Worm (Caenorhabditis elegans) whole organism, L4 larva: ENCODE results near the gene R09H3.2.
A peak's percentile ranks its signal among the peaks of the same experiment; 100 is the strongest.

ENCODE experiments used
- F26F4.8 ChIP-seq: fragments of 200-800 bp; sonication (Bioruptor generic); conservative IDR thresholded peaks from 2 replicates; pipeline ENCODE4 v1.3.6; 2022; ENCODE audit warnings: missing genetic modification characterization, missing compliant biosample characterization
- R02D3.7 ChIP-seq: fragments of 150-350 bp; sonication (generic microtip); optimal IDR thresholded peaks from 3 replicates; lab custom pipeline; 2014; ENCODE audit warnings: missing biosample characterization, missing genetic modification characterization
- Y75B8A.6 ChIP-seq: fragments of 200-800 bp; sonication (Bioruptor generic); IDR thresholded peaks from 2 replicates; pipeline ENCODE4 v1.3.6; 2022; ENCODE audit warnings: missing genetic modification reagents, missing genetic modification characterization, missing compliant biosample characterization
- aha-1 ChIP-seq: fragments of 150-350 bp; peaks from one replicate; lab custom pipeline; 2014; ENCODE audit warnings: missing biosample characterization, missing genetic modification characterization
- attf-4 ChIP-seq: sonication (generic microtip); optimal IDR thresholded peaks from 3 replicates; lab custom pipeline; 2017; ENCODE audit warnings: missing biosample characterization, missing genetic modification characterization
- ceh-32 ChIP-seq: sonication (generic microtip); optimal IDR thresholded peaks from 2 replicates; lab custom pipeline; 2016; ENCODE audit warnings: mild to moderate bottlenecking, missing genetic modification characterization, missing compliant biosample characterization; ENCODE audit not compliant: poor library complexity
- ceh-62 ChIP-seq: sonication (generic microtip); optimal IDR thresholded peaks from 2 replicates; lab custom pipeline; 2017; ENCODE audit warnings: missing biosample characterization, missing genetic modification characterization
- ceh-82 ChIP-seq: sonication (generic microtip); optimal IDR thresholded peaks from 2 replicates; lab custom pipeline; 2017; ENCODE audit warnings: missing biosample characterization, missing genetic modification characterization
- ctbp-1 ChIP-seq: fragments of 200-800 bp; sonication (Bioruptor generic); IDR thresholded peaks from 2 replicates; pipeline ENCODE4 v1.3.6; 2022; ENCODE audit warnings: missing genetic modification reagents, missing genetic modification characterization, missing compliant biosample characterization
- daf-16 ChIP-seq, 3 experiments: sonication (generic microtip); optimal IDR thresholded peaks; 2 replicates each; lab custom pipeline; 2016 to 2017; ENCODE audit warnings: missing genetic modification characterization in 3 of 3, missing genetic modification reagents in 3 of 3, mild to moderate bottlenecking in 2 of 3, missing compliant biosample characterization in 2 of 3, missing biosample characterization in 1 of 3, moderate library complexity in 1 of 3
- gei-8 ChIP-seq: fragments of 200-800 bp; sonication (Bioruptor generic); optimal IDR thresholded peaks from 2 replicates; lab custom pipeline; 2018; ENCODE audit warnings: mild to moderate bottlenecking, missing genetic modification characterization, missing compliant biosample characterization
- hif-1 ChIP-seq, 2 experiments: sonication (generic microtip); optimal IDR thresholded peaks; 2 replicates each; lab custom pipeline; 2016 to 2017; ENCODE audit warnings: missing compliant biosample characterization in 2 of 2, missing genetic modification characterization in 2 of 2, missing genetic modification reagents in 2 of 2, missing genotype in 2 of 2, mild to moderate bottlenecking in 1 of 2
- hlh-11 ChIP-seq: fragments of 200-800 bp; sonication (Bioruptor generic); optimal IDR thresholded peaks from 2 replicates; lab custom pipeline; 2018; ENCODE audit warnings: mild to moderate bottlenecking, missing genetic modification characterization, missing compliant biosample characterization
- lim-7 ChIP-seq: fragments of 200-800 bp; sonication (Bioruptor generic); IDR thresholded peaks from 2 replicates; pipeline ENCODE4 v1.3.6; 2022; ENCODE audit warnings: missing genetic modification characterization, missing compliant biosample characterization
- mdl-1 ChIP-seq, 2 experiments: fragments of 150-350 bp in 1 of 2; sonication (generic microtip) in 1 of 2; optimal IDR thresholded peaks; 2 replicates each; lab custom pipeline; 2014 to 2017; ENCODE audit warnings: missing biosample characterization in 2 of 2, missing genetic modification characterization in 2 of 2
- mes-2 ChIP-seq: sonication (generic microtip); optimal IDR thresholded peaks from 2 replicates; lab custom pipeline; 2016; ENCODE audit warnings: missing genotype, mild to moderate bottlenecking, missing genetic modification characterization, missing compliant biosample characterization; ENCODE audit not compliant: poor library complexity, severe bottlenecking
- mxl-3 ChIP-seq: fragments of 200-800 bp; sonication (Bioruptor generic); optimal IDR thresholded peaks from 2 replicates; lab custom pipeline; 2018; ENCODE audit warnings: mild to moderate bottlenecking, missing genetic modification characterization, missing compliant biosample characterization
- nhr-28 ChIP-seq: fragments of 150-350 bp; optimal IDR thresholded peaks from 2 replicates; lab custom pipeline; 2014; ENCODE audit warnings: missing biosample characterization, missing genetic modification characterization
- nhr-48 ChIP-seq: sonication (generic microtip); optimal IDR thresholded peaks from 2 replicates; lab custom pipeline; 2016; ENCODE audit warnings: mild to moderate bottlenecking, missing genetic modification characterization, missing compliant biosample characterization
- php-3 ChIP-seq: fragments of 200-800 bp; sonication (Bioruptor generic); IDR thresholded peaks from 2 replicates; pipeline ENCODE4 v1.3.6; 2022; ENCODE audit warnings: missing genetic modification reagents, missing genetic modification characterization, missing compliant biosample characterization
- pqm-1 ChIP-seq: sonication (generic microtip); optimal IDR thresholded peaks from 2 replicates; lab custom pipeline; 2017; ENCODE audit warnings: missing biosample characterization, missing genetic modification characterization
- set-16 ChIP-seq: fragments of 200-800 bp; sonication (Bioruptor generic); IDR thresholded peaks from 2 replicates; pipeline ENCODE4 v1.3.6; 2022; ENCODE audit warnings: missing genetic modification reagents, missing genetic modification characterization, missing compliant biosample characterization
- snpc-1.2 ChIP-seq: fragments of 200-800 bp; sonication (Bioruptor generic); IDR thresholded peaks from 2 replicates; pipeline ENCODE4 v1.3.6; 2022; ENCODE audit warnings: missing genetic modification reagents, missing genetic modification characterization, missing compliant biosample characterization
- spr-1 ChIP-seq: sonication (generic microtip); optimal IDR thresholded peaks from 2 replicates; lab custom pipeline; 2016; ENCODE audit warnings: mild to moderate bottlenecking, missing genetic modification characterization, missing compliant biosample characterization
- tra-1 ChIP-seq: fragments of 200-800 bp; sonication (Bioruptor generic); IDR thresholded peaks from 2 replicates; pipeline ENCODE4 v1.3.6; 2022; ENCODE audit warnings: missing genetic modification reagents, missing genetic modification characterization, missing compliant biosample characterization
- unc-130 ChIP-seq: sonication (generic microtip); optimal IDR thresholded peaks from 2 replicates; lab custom pipeline; 2016; ENCODE audit warnings: missing genetic modification reagents, missing genetic modification characterization, missing compliant biosample characterization
- unc-62 ChIP-seq, 3 experiments: fragments of 150-350 bp in 1 of 3; sonication (generic microtip); optimal IDR thresholded peaks in 2 of 3; peaks in 1 of 3; 1 replicate in 1 of 3; 2 replicates in 2 of 3; lab custom pipeline; 2014 to 2017; ENCODE audit warnings: missing biosample characterization in 3 of 3, missing genetic modification characterization in 3 of 3, missing genetic modification reagents in 3 of 3, missing genotype in 1 of 3
- zfp-3 ChIP-seq: fragments of 200-800 bp; sonication (Bioruptor generic); conservative IDR thresholded peaks from 2 replicates; pipeline ENCODE4 v1.3.6; 2022; ENCODE audit warnings: missing genetic modification reagents, missing genetic modification characterization, missing compliant biosample characterization
- zip-2 ChIP-seq: fragments of 150-350 bp; optimal IDR thresholded peaks from 2 replicates; lab custom pipeline; 2014; ENCODE audit warnings: missing biosample characterization, missing genetic modification characterization

The R09H3.2 gene

DNA sequence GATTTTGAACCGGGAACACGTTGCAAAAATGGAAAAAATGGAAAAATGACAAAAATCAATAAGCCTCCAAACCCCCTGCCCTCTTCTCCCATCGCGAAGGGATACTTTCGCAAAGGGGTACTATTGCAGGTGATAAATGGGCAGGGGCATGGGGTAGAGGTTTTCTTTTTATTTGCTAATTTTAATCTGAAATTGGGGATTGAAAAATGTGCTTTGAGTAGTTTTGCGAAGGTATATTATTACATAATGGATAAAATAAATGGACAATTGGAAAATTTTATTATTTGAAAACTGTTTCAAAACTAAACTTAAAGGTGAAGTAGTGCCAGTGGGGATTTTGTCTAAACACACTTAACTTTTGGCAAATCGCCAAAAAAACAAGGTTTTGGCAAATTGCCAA, 37.8 kb downstream of the R09H3.2 start (continued):
- TF ChIP-seq pqm-1 (tag; lab: Kevin White, UChicago) (peak; percentile 40), lim-7 (peak; percentile 75), mxl-3 (peak; percentile 78), F26F4.8 (GFP tag; lab: Robert Waterston, UW) (no peak), hlh-11 (tag; lab: Kevin White, UChicago) (peak; percentile 95), snpc-1.2 (GFP tag; lab: Robert Waterston, UW) (no peak; the same call in 1 of the 2 replicates)

DNA sequence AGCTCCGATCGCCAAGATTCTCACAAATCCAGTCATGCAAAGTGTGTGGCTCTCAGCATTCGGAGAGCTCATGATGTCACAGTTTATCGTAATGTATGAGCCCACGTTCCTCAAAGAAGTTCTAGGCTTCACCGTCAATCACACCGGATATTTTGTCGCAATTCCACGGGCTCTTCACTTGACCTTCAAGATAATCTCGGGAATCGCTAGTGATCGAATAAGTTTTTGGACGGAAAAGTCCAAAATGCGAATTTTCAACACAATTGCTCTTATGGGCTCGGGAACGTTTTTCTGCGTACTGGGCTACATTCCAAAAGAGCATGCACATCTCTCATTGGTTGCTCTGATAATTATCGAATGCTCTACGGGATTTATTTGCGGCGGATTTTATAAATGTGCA, 41.8 kb downstream of the R09H3.2 start:
- TF ChIP-seq mes-2: no peak
- peak; percentile 79 for TF ChIP-seq aha-1 (tag; lab: Kevin White, UChicago)
- TF ChIP-seq nhr-48 (tag; lab: Kevin White, UChicago): no peak
- no peak for TF ChIP-seq ctbp-1 (GFP tag; lab: Robert Waterston, UW)
- peak in 1 of 2 experiments; percentile 76 for TF ChIP-seq unc-62 (GFP tag; optimal IDR thresholded peaks at IDR 0.05 in 1 of 2; lab: Kevin White, UChicago)
- TF ChIP-seq unc-62 (tag; optimal IDR thresholded peaks at IDR 0.05; lab: Kevin White, UChicago): no peak
- no peak for TF ChIP-seq attf-4 (tag; lab: Kevin White, UChicago)
- no peak for TF ChIP-seq gei-8 (GFP tag; lab: Kevin White, UChicago)

DNA sequence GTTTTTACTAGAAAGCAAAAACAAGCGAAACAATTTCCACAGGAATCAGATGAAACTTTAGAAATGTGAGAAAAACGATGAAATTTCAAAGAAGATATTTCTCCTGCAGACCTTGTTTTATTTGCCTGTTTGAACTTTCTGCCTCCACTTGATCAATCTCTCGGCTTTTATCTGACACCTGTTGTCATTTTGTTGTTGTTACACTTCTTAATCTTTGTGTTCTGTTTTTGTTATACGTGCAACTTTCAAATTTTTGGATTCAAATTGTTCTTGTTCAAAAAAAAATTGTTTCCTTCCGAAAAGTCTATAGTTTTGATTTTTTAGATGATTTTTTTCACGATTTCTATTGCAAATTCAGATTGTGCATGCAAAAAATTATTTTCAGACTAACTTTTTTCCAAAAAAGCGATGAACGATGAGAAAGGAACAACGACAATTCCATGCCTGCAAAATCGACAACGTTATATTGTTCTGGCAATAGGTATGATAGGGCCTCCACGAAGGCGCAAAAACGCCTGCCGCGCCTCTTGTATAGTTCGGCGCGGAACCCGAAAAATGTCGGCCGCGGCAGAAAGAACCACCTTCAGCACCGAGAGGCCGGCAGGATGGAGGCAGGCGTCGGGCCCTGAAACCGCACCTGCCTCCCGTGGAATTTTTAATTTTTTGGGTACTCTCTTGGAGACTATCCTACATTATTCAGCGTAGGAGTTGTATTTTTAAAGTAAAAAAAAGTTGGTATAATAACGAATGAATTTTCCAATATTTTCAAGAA, 44.0 kb downstream of the R09H3.2 start, which contains the start of gene H11E01.2:
TSS of gene H11E01.2 (plus strand) at position 380 of the 772 bp plus-strand sequence.
- TF ChIP-seq zip-2 (tag; lab: Kevin White, UChicago) (no peak), spr-1 (tag; lab: Kevin White, UChicago) (no peak), hif-1 (tag; optimal IDR thresholded peaks at IDR 0.05; lab: Kevin White, UChicago) (peak in 1 of 2 experiments; percentile 51), aha-1 (tag; lab: Kevin White, UChicago) (peak; percentile 95), zfp-3 (no peak), unc-62 (GFP tag; optimal IDR thresholded peaks at IDR 0.05 in 1 of 2; lab: Kevin White, UChicago) (peak in 1 of 2 experiments; percentile 4), unc-62 (tag; optimal IDR thresholded peaks at IDR 0.05; lab: Kevin White, UChicago) (no peak), tra-1 (GFP tag; lab: Robert Waterston, UW) (no peak), daf-16 (GFP tag; optimal IDR thresholded peaks at IDR 0.05; lab: Kevin White, UChicago) (no peak), daf-16 (tag; optimal IDR thresholded peaks at IDR 0.05; lab: Kevin White, UChicago) (no peak), nhr-28 (tag; lab: Kevin White, UChicago) (peak; percentile 2), ceh-32 (tag; lab: Kevin White, UChicago) (no peak), nhr-48 (tag; lab: Kevin White, UChicago) (no peak), R02D3.7 (tag; lab: Kevin White, UChicago) (no peak), php-3 (no peak), Y75B8A.6 (no peak), ceh-82 (tag; lab: Kevin White, UChicago) (no peak), set-16 (peak; percentile 85), unc-130 (GFP tag; lab: Kevin White, UChicago) (no peak), mdl-1 (tag; optimal IDR thresholded peaks at IDR 0.05; lab: Kevin White, UChicago) (no peak), ceh-62 (tag; lab: Kevin White, UChicago) (no peak)
